Worm (Caenorhabditis elegans) whole organism, young adult: Measurements from ENCODE around the gene smg-3.

ENCODE experiments used
- B0035.1 ChIP-seq: sonication (generic microtip); optimal IDR thresholded peaks from 2 replicates; lab custom pipeline; 2016; ENCODE audit warnings: missing genetic modification characterization, mild to moderate bottlenecking, missing compliant biosample characterization, missing genotype, missing genetic modification reagents
- C06A6.2 ChIP-seq: fragments of 200-800 bp; sonication (Bioruptor generic); conservative IDR thresholded peaks from 2 replicates; pipeline ENCODE4 v1.3.6; 2022; ENCODE audit warnings: missing genetic modification characterization, missing compliant biosample characterization
- F33H1.4 ChIP-seq: fragments of 200-800 bp; sonication (Bioruptor generic); IDR thresholded peaks from 2 replicates; pipeline ENCODE4 v1.3.6; 2022; ENCODE audit warnings: missing genetic modification reagents, missing genetic modification characterization, missing compliant biosample characterization
- F37B4.10 ChIP-seq: fragments of 200-800 bp; sonication (Bioruptor generic); IDR thresholded peaks from 2 replicates; pipeline ENCODE4 v1.3.6; 2022; ENCODE audit warnings: missing genetic modification characterization, missing compliant biosample characterization
- F49E8.2 ChIP-seq: sonication (generic microtip); optimal IDR thresholded peaks from 3 replicates; lab custom pipeline; 2017; ENCODE audit warnings: missing genetic modification characterization, mild to moderate bottlenecking, missing compliant biosample characterization, antibody characterized with exemption, moderate library complexity; ENCODE audit not compliant: insufficient read depth
- F52B5.7 ChIP-seq: sonication (generic microtip); optimal IDR thresholded peaks from 2 replicates; lab custom pipeline; 2016; ENCODE audit warnings: mild to moderate bottlenecking, missing genetic modification characterization, missing compliant biosample characterization
- T26A5.8 ChIP-seq: sonication (generic microtip); optimal IDR thresholded peaks from 2 replicates; lab custom pipeline; 2016; ENCODE audit warnings: missing genetic modification characterization, missing compliant biosample characterization
- Y53F4B.3 ChIP-seq: fragments of 200-800 bp; sonication (Bioruptor generic); IDR thresholded peaks from 2 replicates; pipeline ENCODE4 v1.3.6; 2022; ENCODE audit warnings: missing genetic modification reagents, missing genetic modification characterization, missing compliant biosample characterization
- Y53G8AR.9 ChIP-seq: fragments of 200-800 bp; sonication (Bioruptor generic); conservative IDR thresholded peaks from 2 replicates; pipeline ENCODE4 v1.3.6; 2022; ENCODE audit warnings: missing genetic modification reagents, missing genetic modification characterization, missing compliant biosample characterization
- Y79H2A.3 ChIP-seq: fragments of 200-800 bp; sonication (Bioruptor generic); conservative IDR thresholded peaks from 2 replicates; pipeline ENCODE4 v1.3.6; 2022; ENCODE audit warnings: missing genetic modification reagents, missing genetic modification characterization, missing compliant biosample characterization
- Y95B8A.8 ChIP-seq: fragments of 200-800 bp; sonication (Bioruptor generic); IDR thresholded peaks from 2 replicates; pipeline ENCODE4 v1.3.6; 2022; ENCODE audit warnings: missing genetic modification reagents, missing genetic modification characterization, missing compliant biosample characterization
- akir-1 ChIP-seq: fragments of 200-800 bp; sonication (Bioruptor generic); optimal IDR thresholded peaks from 2 replicates; lab custom pipeline; 2018; ENCODE audit warnings: mild to moderate bottlenecking, missing genetic modification characterization, moderate library complexity, missing compliant biosample characterization
- ama-1 ChIP-seq, 3 experiments: fragments of 150-350 bp in 1 of 3; sonication (generic microtip) in 2 of 3; optimal IDR thresholded peaks; 2 replicates each; lab custom pipeline; 2014 to 2018; ENCODE audit warnings: missing biosample characterization in 2 of 3, missing genetic modification characterization in 2 of 3, missing genetic modification reagents in 2 of 3
- atf-7 ChIP-seq: sonication (generic microtip); optimal IDR thresholded peaks from 2 replicates; lab custom pipeline; 2017; ENCODE audit warnings: mild to moderate bottlenecking, missing genetic modification characterization, missing compliant biosample characterization
- athp-1 ChIP-seq: sonication (generic microtip); optimal IDR thresholded peaks from 2 replicates; lab custom pipeline; 2017; ENCODE audit warnings: mild to moderate bottlenecking, missing genetic modification characterization, missing compliant biosample characterization
- attf-3 ChIP-seq: fragments of 200-800 bp; sonication (Bioruptor generic); conservative IDR thresholded peaks from 2 replicates; pipeline ENCODE4 v1.3.6; 2022; ENCODE audit warnings: missing genetic modification reagents, missing genetic modification characterization, missing compliant biosample characterization
- attf-6 ChIP-seq: fragments of 200-800 bp; sonication (Bioruptor generic); IDR thresholded peaks from 2 replicates; pipeline ENCODE4 v1.3.6; 2022; ENCODE audit warnings: missing genetic modification reagents, missing genetic modification characterization, missing compliant biosample characterization
- ceh-27 ChIP-seq: fragments of 200-800 bp; sonication (Bioruptor generic); optimal IDR thresholded peaks from 2 replicates; lab custom pipeline; 2018; ENCODE audit warnings: mild to moderate bottlenecking, missing genetic modification characterization, moderate library complexity, missing compliant biosample characterization
- ceh-40 ChIP-seq: fragments of 200-800 bp; sonication (Bioruptor generic); IDR thresholded peaks from 2 replicates; pipeline ENCODE4 v1.3.6; 2022; ENCODE audit warnings: missing genetic modification characterization, missing compliant biosample characterization
- dpl-1 ChIP-seq: fragments of 150-350 bp; optimal IDR thresholded peaks from 2 replicates; lab custom pipeline; 2014; ENCODE audit warnings: missing biosample characterization, missing genetic modification reagents, missing genetic modification characterization
- egl-18 ChIP-seq: fragments of 200-800 bp; sonication (Bioruptor generic); IDR thresholded peaks from 2 replicates; pipeline ENCODE4 v1.3.6; 2022; ENCODE audit warnings: missing genetic modification reagents, missing genetic modification characterization, missing compliant biosample characterization
- ets-4 ChIP-seq: fragments of 200-800 bp; sonication (Bioruptor generic); optimal IDR thresholded peaks from 2 replicates; lab custom pipeline; 2018; ENCODE audit warnings: mild to moderate bottlenecking, missing genetic modification characterization, missing compliant biosample characterization
- him-1 ChIP-seq: sonication (generic microtip); optimal IDR thresholded peaks from 2 replicates; lab custom pipeline; 2016; ENCODE audit warnings: missing genotype, missing genetic modification reagents, missing genetic modification characterization, missing compliant biosample characterization
- hmg-1.2 ChIP-seq: fragments of 200-800 bp; sonication (Bioruptor generic); IDR thresholded peaks from 2 replicates; pipeline ENCODE4 v1.3.6; 2022; ENCODE audit warnings: missing genetic modification reagents, missing genetic modification characterization, missing compliant biosample characterization
- lin-26 ChIP-seq: fragments of 200-800 bp; sonication (Bioruptor generic); IDR thresholded peaks from 2 replicates; pipeline ENCODE4 v1.3.6; 2022; ENCODE audit warnings: missing genetic modification reagents, missing genetic modification characterization, missing compliant biosample characterization
- lsy-27 ChIP-seq: sonication (generic microtip); optimal IDR thresholded peaks from 2 replicates; lab custom pipeline; 2017; ENCODE audit warnings: missing genetic modification characterization, mild to moderate bottlenecking, missing compliant biosample characterization, antibody characterized with exemption, missing genotype, borderline replicate concordance; ENCODE audit not compliant: insufficient read depth
- madf-3 ChIP-seq: fragments of 200-800 bp; sonication (Bioruptor generic); IDR thresholded peaks from 2 replicates; pipeline ENCODE4 v1.3.6; 2022; ENCODE audit warnings: missing genetic modification reagents, missing genetic modification characterization, missing compliant biosample characterization
- nfya-2 ChIP-seq: fragments of 200-800 bp; sonication (Bioruptor generic); IDR thresholded peaks from 2 replicates; pipeline ENCODE4 v1.3.6; 2022; ENCODE audit warnings: missing genetic modification reagents, missing genetic modification characterization, missing compliant biosample characterization
- nhr-80 ChIP-seq: sonication (generic microtip); optimal IDR thresholded peaks from 2 replicates; lab custom pipeline; 2016; ENCODE audit warnings: missing genetic modification characterization, missing compliant biosample characterization
- nhr-90 ChIP-seq: sonication (generic microtip); optimal IDR thresholded peaks from 2 replicates; lab custom pipeline; 2016; ENCODE audit warnings: missing genotype, mild to moderate bottlenecking, missing genetic modification characterization, missing compliant biosample characterization
- rec-8 ChIP-seq, 2 experiments: sonication (generic microtip); optimal IDR thresholded peaks; 2 replicates each; lab custom pipeline; 2016; ENCODE audit warnings: mild to moderate bottlenecking in 2 of 2, missing genetic modification characterization in 2 of 2, missing genetic modification reagents in 2 of 2, missing genotype in 2 of 2, missing biosample characterization in 1 of 2, missing compliant biosample characterization in 1 of 2, moderate library complexity in 1 of 2
- sea-2 ChIP-seq: fragments of 200-800 bp; sonication (Bioruptor generic); IDR thresholded peaks from 2 replicates; pipeline ENCODE4 v1.3.6; 2022; ENCODE audit warnings: missing genetic modification characterization, missing compliant biosample characterization
- snpc-1.1 ChIP-seq: sonication (generic microtip); optimal IDR thresholded peaks from 2 replicates; lab custom pipeline; 2017; ENCODE audit warnings: missing genetic modification characterization, mild to moderate bottlenecking, missing compliant biosample characterization, antibody characterized with exemption, moderate library complexity, missing genotype, missing genetic modification reagents; ENCODE audit not compliant: insufficient read depth
- snpc-3.4 ChIP-seq: sonication (generic microtip); optimal IDR thresholded peaks from 2 replicates; lab custom pipeline; 2017; ENCODE audit warnings: missing genetic modification characterization, mild to moderate bottlenecking, missing compliant biosample characterization, antibody characterized with exemption, moderate library complexity, missing genotype, missing genetic modification reagents
- snpc-4 ChIP-seq, 5 experiments: fragments of 150-350 bp in 1 of 5; sonication (generic microtip) in 4 of 5; optimal IDR thresholded peaks; 2 replicates each; lab custom pipeline; 2014 to 2018; ENCODE audit warnings: missing genetic modification characterization in 5 of 5, missing biosample characterization in 3 of 5, antibody characterized with exemption in 2 of 5, mild to moderate bottlenecking in 2 of 5, missing compliant biosample characterization in 2 of 5, missing genotype in 2 of 5, moderate library complexity in 2 of 5, missing genetic modification reagents in 1 of 5
- sptf-2 ChIP-seq: fragments of 200-800 bp; sonication (Bioruptor generic); optimal IDR thresholded peaks from 2 replicates; lab custom pipeline; 2018; ENCODE audit warnings: mild to moderate bottlenecking, missing genetic modification characterization, missing compliant biosample characterization
- xnd-1 ChIP-seq: sonication (generic microtip); optimal IDR thresholded peaks from 2 replicates; lab custom pipeline; 2016; ENCODE audit warnings: missing genotype, missing genetic modification reagents, missing genetic modification characterization, missing compliant biosample characterization
- zim-3 ChIP-seq: sonication (generic microtip); optimal IDR thresholded peaks from 2 replicates; lab custom pipeline; 2017; ENCODE audit warnings: mild to moderate bottlenecking, missing genetic modification characterization, moderate library complexity, missing compliant biosample characterization
- ztf-22 ChIP-seq: fragments of 200-800 bp; sonication (Bioruptor generic); optimal IDR thresholded peaks from 2 replicates; lab custom pipeline; 2018; ENCODE audit warnings: mild to moderate bottlenecking, missing genetic modification characterization, moderate library complexity, missing compliant biosample characterization
- ztf-26 ChIP-seq: sonication (generic microtip); optimal IDR thresholded peaks from 2 replicates; lab custom pipeline; 2017; ENCODE audit warnings: missing genetic modification characterization, missing compliant biosample characterization
- ztf-28 ChIP-seq: fragments of 200-800 bp; sonication (Bioruptor generic); IDR thresholded peaks from 2 replicates; pipeline ENCODE4 v1.3.6; 2022; ENCODE audit warnings: missing genetic modification reagents, missing genetic modification characterization, missing compliant biosample characterization
- ztf-6 ChIP-seq: fragments of 200-800 bp; sonication (Bioruptor generic); IDR thresholded peaks from 2 replicates; pipeline ENCODE4 v1.3.6; 2022; ENCODE audit warnings: missing genetic modification reagents, missing genetic modification characterization, missing compliant biosample characterization

The smg-3 gene

ce11 chrIV:6417612-6418011 lies 44.7 kb upstream of the smg-3 start:
- TF ChIP-seq nhr-90 (tag; lab: Kevin White, UChicago) (no peak), akir-1 (GFP tag; lab: Kevin White, UChicago) (no peak), Y53G8AR.9 (GFP tag; lab: Robert Waterston, UW) (no peak), F49E8.2 (tag; lab: Kevin White, UChicago) (peak; percentile 71), egl-18 (GFP tag; lab: Robert Waterston, UW) (no peak), ztf-22 (GFP tag; lab: Kevin White, UChicago) (no peak), lin-26 (GFP tag; lab: Robert Waterston, UW) (peak; percentile 38; the same call in 1 of the 2 replicates), attf-6 (GFP tag; lab: Robert Waterston, UW) (0 out of 2 replicates have a peak, but pooled peaks have one; percentile 52), snpc-4 (GFP tag; optimal IDR thresholded peaks at IDR 0.05; lab: Kevin White, UChicago) (no peak), snpc-4 (tag; optimal IDR thresholded peaks at IDR 0.05; lab: Kevin White, UChicago) (peak in 1 of 4 experiments; percentile 55), xnd-1 (tag; lab: Kevin White, UChicago) (peak; percentile 36), snpc-3.4 (tag; lab: Kevin White, UChicago) (peak; percentile 36)

ce11 chrIV:6416553-6416952 lies 43.7 kb upstream of the smg-3 start, which contains the start of gene Y73B6BL.22:
Y73B6BL.22 (minus strand) TSS chrIV:6416653.
- no peak for TF ChIP-seq snpc-3.4 (tag; lab: Kevin White, UChicago)
- TF ChIP-seq ets-4: no peak
- TF ChIP-seq madf-3: no peak
- TF ChIP-seq sea-2: no peak
- no peak for TF ChIP-seq F37B4.10 (GFP tag; lab: Robert Waterston, UW)
- TF ChIP-seq atf-7 (tag; lab: Kevin White, UChicago): no peak
- TF ChIP-seq lsy-27 (tag; lab: Kevin White, UChicago): no peak
- no peak for TF ChIP-seq T26A5.8 (tag; lab: Kevin White, UChicago)
- no peak for TF ChIP-seq ceh-40 (GFP tag; lab: Robert Waterston, UW)
- no peak for TF ChIP-seq ceh-27 (GFP tag; lab: Kevin White, UChicago)
- TF ChIP-seq ztf-28 (GFP tag; lab: Robert Waterston, UW): no peak
- TF ChIP-seq nfya-2 (GFP tag; lab: Robert Waterston, UW): no peak
- no peak for TF ChIP-seq lin-26 (GFP tag; lab: Robert Waterston, UW)
- no peak for TF ChIP-seq ztf-26 (tag; lab: Kevin White, UChicago)
- no peak for TF ChIP-seq Y53F4B.3 (GFP tag; lab: Robert Waterston, UW)
- no peak for TF ChIP-seq rec-8 (tag; optimal IDR thresholded peaks at IDR 0.05; lab: Kevin White, UChicago)
- no peak for TF ChIP-seq Y95B8A.8 (GFP tag; lab: Robert Waterston, UW)

- TF ChIP-seq F33H1.4 (GFP tag; lab: Robert Waterston, UW): peak; percentile 34; the same call in 1 of the 2 replicates
- no peak for TF ChIP-seq sptf-2
- no peak for TF ChIP-seq F52B5.7 (tag; lab: Kevin White, UChicago)
- no peak for TF ChIP-seq snpc-1.1
- no peak for TF ChIP-seq zim-3 (tag; lab: Kevin White, UChicago)
- peak; percentile 72 for TF ChIP-seq dpl-1 (GFP tag; lab: Kevin White, UChicago)
- TF ChIP-seq athp-1 (tag; lab: Kevin White, UChicago): no peak
- no peak for TF ChIP-seq F49E8.2 (tag; lab: Kevin White, UChicago)
- no peak for TF ChIP-seq ztf-6
- TF ChIP-seq B0035.1 (tag; lab: Kevin White, UChicago): no peak
- TF ChIP-seq C06A6.2 (GFP tag; lab: Robert Waterston, UW): no peak
- no peak for TF ChIP-seq lsy-27 (tag; lab: Kevin White, UChicago)
- TF ChIP-seq attf-3 (GFP tag; lab: Robert Waterston, UW): peak; percentile 97
- TF ChIP-seq Y95B8A.8 (GFP tag; lab: Robert Waterston, UW): no peak
- TF ChIP-seq madf-3: no peak
- no peak for TF ChIP-seq sea-2
- TF ChIP-seq ama-1 (optimal IDR thresholded peaks at IDR 0.05; lab: Kevin White, UChicago): no peak
- no peak for TF ChIP-seq ama-1 (GFP tag; optimal IDR thresholded peaks at IDR 0.05; lab: Kevin White, UChicago)
- TF ChIP-seq akir-1 (GFP tag; lab: Kevin White, UChicago): no peak
- TF ChIP-seq ztf-28 (GFP tag; lab: Robert Waterston, UW): no peak
- TF ChIP-seq him-1 (tag; lab: Kevin White, UChicago): no peak
- no peak for TF ChIP-seq hmg-1.2
- no peak for TF ChIP-seq Y79H2A.3
- no peak for TF ChIP-seq nhr-80 (tag; lab: Kevin White, UChicago)
Observed at ce11 chrIV:6415149-6415548, 42.3 kb upstream of the smg-3 start, which contains the start of gene exos-2. exos-2 (plus strand) TSS chrIV:6415478.
